Worm (Caenorhabditis elegans) whole organism, young adult: Measurements from ENCODE around the gene ttr-16.
A peak's percentile ranks its signal among the peaks of the same experiment; 100 is the strongest.

ENCODE experiments used
- B0019.2 ChIP-seq: fragments of 200-800 bp; sonication (Bioruptor generic); conservative IDR thresholded peaks from 2 replicates; pipeline ENCODE4 v1.3.6; 2022; ENCODE audit warnings: missing genetic modification reagents, missing genetic modification characterization, missing compliant biosample characterization
- B0336.3 ChIP-seq: fragments of 200-800 bp; sonication (Bioruptor generic); IDR thresholded peaks from 2 replicates; pipeline ENCODE4 v1.3.6; 2022; ENCODE audit warnings: missing genetic modification characterization, missing compliant biosample characterization
- F10E7.11 ChIP-seq: sonication (generic microtip); optimal IDR thresholded peaks from 2 replicates; lab custom pipeline; 2017; ENCODE audit warnings: mild to moderate bottlenecking, missing genetic modification characterization, moderate library complexity, missing compliant biosample characterization
- F22D6.2 ChIP-seq: sonication (generic microtip); optimal IDR thresholded peaks from 2 replicates; lab custom pipeline; 2016; ENCODE audit warnings: mild to moderate bottlenecking, missing genetic modification characterization, missing compliant biosample characterization
- F23B12.7 ChIP-seq: sonication (generic microtip); optimal IDR thresholded peaks from 2 replicates; lab custom pipeline; 2017; ENCODE audit warnings: missing genetic modification characterization, mild to moderate bottlenecking, missing compliant biosample characterization, antibody characterized with exemption, moderate library complexity; ENCODE audit not compliant: insufficient read depth
- F55B11.4 ChIP-seq: sonication (generic microtip); optimal IDR thresholded peaks from 2 replicates; lab custom pipeline; 2016; ENCODE audit warnings: missing compliant biosample characterization, missing genetic modification characterization, borderline replicate concordance; ENCODE audit not compliant: insufficient read depth
- K12H6.12 ChIP-seq: fragments of 200-800 bp; sonication (Bioruptor generic); optimal IDR thresholded peaks from 2 replicates; lab custom pipeline; 2018; ENCODE audit warnings: mild to moderate bottlenecking, missing genetic modification characterization, missing compliant biosample characterization
- Y53G8AR.9 ChIP-seq: fragments of 200-800 bp; sonication (Bioruptor generic); conservative IDR thresholded peaks from 2 replicates; pipeline ENCODE4 v1.3.6; 2022; ENCODE audit warnings: missing genetic modification reagents, missing genetic modification characterization, missing compliant biosample characterization
- Y56A3A.18 ChIP-seq: fragments of 200-800 bp; sonication (Bioruptor generic); IDR thresholded peaks from 2 replicates; pipeline ENCODE4 v1.3.6; 2022; ENCODE audit warnings: missing genetic modification reagents, missing genetic modification characterization, missing compliant biosample characterization
- ZK185.1 ChIP-seq: sonication (generic microtip); optimal IDR thresholded peaks from 2 replicates; lab custom pipeline; 2016; ENCODE audit warnings: mild to moderate bottlenecking, missing genetic modification characterization, missing compliant biosample characterization; ENCODE audit not compliant: poor library complexity, severe bottlenecking
- ama-1 ChIP-seq, 3 experiments: fragments of 150-350 bp in 1 of 3; sonication (generic microtip) in 2 of 3; optimal IDR thresholded peaks; 2 replicates each; lab custom pipeline; 2014 to 2018; ENCODE audit warnings: missing biosample characterization in 2 of 3, missing genetic modification characterization in 2 of 3, missing genetic modification reagents in 2 of 3
- attf-3 ChIP-seq: fragments of 200-800 bp; sonication (Bioruptor generic); conservative IDR thresholded peaks from 2 replicates; pipeline ENCODE4 v1.3.6; 2022; ENCODE audit warnings: missing genetic modification reagents, missing genetic modification characterization, missing compliant biosample characterization
- attf-5 ChIP-seq: fragments of 200-800 bp; sonication (Bioruptor generic); optimal IDR thresholded peaks from 2 replicates; lab custom pipeline; 2018; ENCODE audit warnings: mild to moderate bottlenecking, missing genetic modification characterization, missing compliant biosample characterization
- cebp-1 ChIP-seq, 2 experiments: fragments of 200-800 bp in 1 of 2; sonication (Bioruptor generic) in 1 of 2; sonication (generic microtip) in 1 of 2; IDR thresholded peaks in 1 of 2; optimal IDR thresholded peaks in 1 of 2; 2 replicates each; pipeline versions ENCODE4 v1.3.6 to Lab custom; 2017 to 2022; ENCODE audit warnings: missing compliant biosample characterization in 2 of 2, missing genetic modification characterization in 2 of 2, mild to moderate bottlenecking in 1 of 2, missing genetic modification reagents in 1 of 2, moderate library complexity in 1 of 2
- cebp-2 ChIP-seq: fragments of 200-800 bp; sonication (Bioruptor generic); IDR thresholded peaks from 2 replicates; pipeline ENCODE4 v1.3.6; 2022; ENCODE audit warnings: missing genetic modification characterization, missing compliant biosample characterization
- ceh-27 ChIP-seq: fragments of 200-800 bp; sonication (Bioruptor generic); optimal IDR thresholded peaks from 2 replicates; lab custom pipeline; 2018; ENCODE audit warnings: mild to moderate bottlenecking, missing genetic modification characterization, moderate library complexity, missing compliant biosample characterization
- ceh-40 ChIP-seq: fragments of 200-800 bp; sonication (Bioruptor generic); IDR thresholded peaks from 2 replicates; pipeline ENCODE4 v1.3.6; 2022; ENCODE audit warnings: missing genetic modification characterization, missing compliant biosample characterization
- chd-7 ChIP-seq: sonication (generic microtip); optimal IDR thresholded peaks from 2 replicates; lab custom pipeline; 2016; ENCODE audit warnings: mild to moderate bottlenecking, missing genetic modification characterization, moderate library complexity, missing compliant biosample characterization
- die-1 ChIP-seq: sonication (generic microtip); optimal IDR thresholded peaks from 2 replicates; lab custom pipeline; 2016; ENCODE audit warnings: missing genotype, mild to moderate bottlenecking, missing genetic modification characterization, missing compliant biosample characterization
- dox-1 ChIP-seq: fragments of 200-800 bp; sonication (Bioruptor generic); IDR thresholded peaks from 2 replicates; pipeline ENCODE4 v1.3.6; 2022; ENCODE audit warnings: missing genetic modification reagents, missing genetic modification characterization, missing compliant biosample characterization
- dpff-1 ChIP-seq: sonication (generic microtip); optimal IDR thresholded peaks from 2 replicates; lab custom pipeline; 2017; ENCODE audit warnings: mild to moderate bottlenecking, missing genetic modification characterization, missing compliant biosample characterization
- egrh-3 ChIP-seq: fragments of 200-800 bp; sonication (Bioruptor generic); IDR thresholded peaks from 2 replicates; pipeline ENCODE4 v1.3.6; 2022; ENCODE audit warnings: missing genetic modification reagents, missing genetic modification characterization, missing compliant biosample characterization
- ekl-4 ChIP-seq: fragments of 200-800 bp; sonication (Bioruptor generic); IDR thresholded peaks from 2 replicates; pipeline ENCODE4 v1.3.6; 2022; ENCODE audit warnings: missing genetic modification reagents, missing genetic modification characterization, missing compliant biosample characterization
- ets-4 ChIP-seq: fragments of 200-800 bp; sonication (Bioruptor generic); optimal IDR thresholded peaks from 2 replicates; lab custom pipeline; 2018; ENCODE audit warnings: mild to moderate bottlenecking, missing genetic modification characterization, missing compliant biosample characterization
- gei-17 ChIP-seq: fragments of 200-800 bp; sonication (Bioruptor generic); optimal IDR thresholded peaks from 2 replicates; lab custom pipeline; 2018; ENCODE audit warnings: mild to moderate bottlenecking, missing genetic modification characterization, missing compliant biosample characterization
- him-1 ChIP-seq: sonication (generic microtip); optimal IDR thresholded peaks from 2 replicates; lab custom pipeline; 2016; ENCODE audit warnings: missing genotype, missing genetic modification reagents, missing genetic modification characterization, missing compliant biosample characterization
- hmg-20 ChIP-seq: fragments of 200-800 bp; sonication (Bioruptor generic); IDR thresholded peaks from 2 replicates; pipeline ENCODE4 v1.3.6; 2022; ENCODE audit warnings: missing genetic modification reagents, missing genetic modification characterization, missing compliant biosample characterization
- hrde-1 ChIP-seq: sonication (generic microtip); optimal IDR thresholded peaks from 2 replicates; lab custom pipeline; 2016; ENCODE audit warnings: missing genetic modification characterization, mild to moderate bottlenecking, missing compliant biosample characterization, moderate library complexity, missing genotype, missing genetic modification reagents, borderline replicate concordance
- let-607 ChIP-seq, 2 experiments: fragments of 200-800 bp in 1 of 2; sonication (Bioruptor generic) in 1 of 2; sonication (generic microtip) in 1 of 2; optimal IDR thresholded peaks; 2 replicates each; lab custom pipeline; 2016 to 2018; ENCODE audit warnings: mild to moderate bottlenecking in 2 of 2, missing compliant biosample characterization in 2 of 2, missing genetic modification characterization in 2 of 2, moderate library complexity in 2 of 2, missing genotype in 1 of 2
- lin-54 ChIP-seq: fragments of 200-800 bp; sonication (Bioruptor generic); optimal IDR thresholded peaks from 2 replicates; lab custom pipeline; 2018; ENCODE audit warnings: mild to moderate bottlenecking, missing genetic modification characterization, missing compliant biosample characterization
- lsl-1 ChIP-seq: fragments of 200-800 bp; sonication (Bioruptor generic); optimal IDR thresholded peaks from 2 replicates; lab custom pipeline; 2018; ENCODE audit warnings: mild to moderate bottlenecking, missing genetic modification characterization, moderate library complexity, missing compliant biosample characterization
- madf-6 ChIP-seq: fragments of 200-800 bp; sonication (Bioruptor generic); IDR thresholded peaks from 2 replicates; pipeline ENCODE4 v1.3.6; 2022; ENCODE audit warnings: missing genetic modification reagents, missing genetic modification characterization, missing compliant biosample characterization
- nhr-90 ChIP-seq: sonication (generic microtip); optimal IDR thresholded peaks from 2 replicates; lab custom pipeline; 2016; ENCODE audit warnings: missing genotype, mild to moderate bottlenecking, missing genetic modification characterization, missing compliant biosample characterization
- pha-4 ChIP-seq: fragments of 150-350 bp; sonication (generic microtip); optimal IDR thresholded peaks from 2 replicates; lab custom pipeline; 2014; ENCODE audit warnings: missing biosample characterization, missing genetic modification reagents, missing genetic modification characterization
- rec-8 ChIP-seq, 2 experiments: sonication (generic microtip); optimal IDR thresholded peaks; 2 replicates each; lab custom pipeline; 2016; ENCODE audit warnings: mild to moderate bottlenecking in 2 of 2, missing genetic modification characterization in 2 of 2, missing genetic modification reagents in 2 of 2, missing genotype in 2 of 2, missing biosample characterization in 1 of 2, missing compliant biosample characterization in 1 of 2, moderate library complexity in 1 of 2
- repo-1 ChIP-seq: sonication (generic microtip); optimal IDR thresholded peaks from 2 replicates; lab custom pipeline; 2017; ENCODE audit warnings: mild to moderate bottlenecking, missing genetic modification characterization, missing compliant biosample characterization
- snpc-1.1 ChIP-seq: sonication (generic microtip); optimal IDR thresholded peaks from 2 replicates; lab custom pipeline; 2017; ENCODE audit warnings: missing genetic modification characterization, mild to moderate bottlenecking, missing compliant biosample characterization, antibody characterized with exemption, moderate library complexity, missing genotype, missing genetic modification reagents; ENCODE audit not compliant: insufficient read depth
- snpc-1.3 ChIP-seq: sonication (generic microtip); optimal IDR thresholded peaks from 2 replicates; lab custom pipeline; 2017; ENCODE audit warnings: missing genetic modification characterization, mild to moderate bottlenecking, missing compliant biosample characterization, antibody characterized with exemption, moderate library complexity, missing genotype, missing genetic modification reagents; ENCODE audit not compliant: insufficient read depth
- somi-1 ChIP-seq: fragments of 200-800 bp; sonication (Bioruptor generic); optimal IDR thresholded peaks from 2 replicates; lab custom pipeline; 2018; ENCODE audit warnings: mild to moderate bottlenecking, missing genetic modification characterization, missing compliant biosample characterization
- unc-62 ChIP-seq: fragments of 150-350 bp; optimal IDR thresholded peaks from 2 replicates; lab custom pipeline; 2014; ENCODE audit warnings: missing biosample characterization, missing genetic modification reagents, missing genetic modification characterization
- zim-3 ChIP-seq: sonication (generic microtip); optimal IDR thresholded peaks from 2 replicates; lab custom pipeline; 2017; ENCODE audit warnings: mild to moderate bottlenecking, missing genetic modification characterization, moderate library complexity, missing compliant biosample characterization
- ztf-18 ChIP-seq: sonication (generic microtip); optimal IDR thresholded peaks from 2 replicates; lab custom pipeline; 2016; ENCODE audit warnings: missing genotype, mild to moderate bottlenecking, missing genetic modification characterization, missing compliant biosample characterization
- ztf-22 ChIP-seq: fragments of 200-800 bp; sonication (Bioruptor generic); optimal IDR thresholded peaks from 2 replicates; lab custom pipeline; 2018; ENCODE audit warnings: mild to moderate bottlenecking, missing genetic modification characterization, moderate library complexity, missing compliant biosample characterization

Gene ttr-16

DNA sequence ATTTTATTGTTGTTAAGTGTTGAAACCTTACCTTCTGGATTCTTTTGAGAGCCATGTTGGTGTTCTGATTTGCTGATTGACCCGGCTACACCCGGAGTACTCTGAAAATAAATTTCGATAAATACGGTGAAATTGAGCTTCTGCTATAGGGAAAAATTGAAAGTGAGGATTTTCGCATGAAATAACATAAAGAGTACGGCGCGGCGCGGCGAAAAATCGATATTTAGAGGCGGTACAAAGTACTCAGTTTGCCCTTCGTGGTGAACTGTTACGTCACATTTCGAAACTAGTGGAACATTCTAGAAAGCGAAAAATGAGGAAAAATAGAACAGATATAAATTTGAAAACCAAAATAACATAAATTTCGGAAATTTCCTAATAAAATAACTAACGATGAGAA, 18.2 kb upstream of the ttr-16 start, which contains the start of gene let-70:
let-70 (minus strand) TSS at position 101 of the 400 bp plus-strand sequence.
- TF ChIP-seq ZK185.1 (tag; lab: Kevin White, UChicago): no peak
- no peak for TF ChIP-seq F23B12.7
- TF ChIP-seq ceh-40 (GFP tag; lab: Robert Waterston, UW): no peak
- TF ChIP-seq lin-54 (GFP tag; lab: Kevin White, UChicago): no peak
- TF ChIP-seq cebp-2 (GFP tag; lab: Robert Waterston, UW): 0 out of 2 replicates have a peak, but pooled peaks have one; percentile 20

ce11 chrIV:11080823-11081285, 16.9 kb upstream of the ttr-16 start, which contains the start of gene atg-7:
Gene atg-7, minus strand, starts transcription at chrIV:11081055.
- TF ChIP-seq hmg-20 (peak; percentile 4; the same call in 1 of the 2 replicates), him-1 (peak; percentile 8), zim-3 (tag; lab: Kevin White, UChicago) (no peak), ets-4 (GFP tag; lab: Kevin White, UChicago) (no peak), snpc-1.3 (tag; lab: Kevin White, UChicago) (peak; percentile 1), unc-62 (GFP tag; lab: Kevin White, UChicago) (no peak), B0019.2 (GFP tag; lab: Robert Waterston, UW) (no peak), nhr-90 (tag; lab: Kevin White, UChicago) (peak; percentile 7), snpc-1.1 (tag; lab: Kevin White, UChicago) (no peak), ztf-22 (GFP tag; lab: Kevin White, UChicago) (peak; percentile 35), F10E7.11 (tag; lab: Kevin White, UChicago) (peak; percentile 60), die-1 (peak; percentile 20), attf-5 (GFP tag; lab: Kevin White, UChicago) (peak; percentile 15), madf-6 (peak; percentile 39), ztf-18 (tag; lab: Kevin White, UChicago) (no peak), Y53G8AR.9 (peak; percentile 40; the same call in 1 of the 2 replicates), hrde-1 (peak; percentile 74), ekl-4 (GFP tag; lab: Robert Waterston, UW) (peak; percentile 78), chd-7 (tag; lab: Kevin White, UChicago) (peak; percentile 43), ama-1 (optimal IDR thresholded peaks at IDR 0.05; lab: Kevin White, UChicago) (peak; percentile 92), ama-1 (GFP tag; optimal IDR thresholded peaks at IDR 0.05; lab: Kevin White, UChicago) (peak; percentile 31 to 64), gei-17 (GFP tag; lab: Kevin White, UChicago) (peak; percentile 4), dox-1 (GFP tag; lab: Robert Waterston, UW) (no peak), lin-54 (GFP tag; lab: Kevin White, UChicago) (peak; percentile 43), ceh-27 (peak; percentile 36), cebp-1 (GFP tag; IDR thresholded peaks at IDR 0.05; lab: Robert Waterston, UW) (no peak), cebp-1 (tag; optimal IDR thresholded peaks at IDR 0.05; lab: Kevin White, UChicago) (peak; percentile 40), cebp-2 (GFP tag; lab: Robert Waterston, UW) (0 out of 2 replicates have a peak, but pooled peaks have one; percentile 29), egrh-3 (no peak), lsl-1 (GFP tag; lab: Kevin White, UChicago) (peak; percentile 17), somi-1 (peak; percentile 12), rec-8 (tag; optimal IDR thresholded peaks at IDR 0.05; lab: Kevin White, UChicago) (peak in 1 of 2 experiments; percentile 8), pha-4 (tag; lab: Kevin White, UChicago) (no peak), repo-1 (peak; percentile 76), F22D6.2 (tag; lab: Kevin White, UChicago) (no peak), attf-3 (GFP tag; lab: Robert Waterston, UW) (no peak), F55B11.4 (tag; lab: Kevin White, UChicago) (no peak), Y56A3A.18 (GFP tag; lab: Robert Waterston, UW) (0 out of 2 replicates have a peak, but pooled peaks have one; percentile 18), B0336.3 (GFP tag; lab: Robert Waterston, UW) (peak; percentile 72), let-607 (tag; optimal IDR thresholded peaks at IDR 0.05; lab: Kevin White, UChicago) (peak in 1 of 2 experiments; percentile 31), K12H6.12 (tag; lab: Kevin White, UChicago) (no peak), dpff-1 (tag; lab: Kevin White, UChicago) (no peak)
